In the genomic region with DNA sequence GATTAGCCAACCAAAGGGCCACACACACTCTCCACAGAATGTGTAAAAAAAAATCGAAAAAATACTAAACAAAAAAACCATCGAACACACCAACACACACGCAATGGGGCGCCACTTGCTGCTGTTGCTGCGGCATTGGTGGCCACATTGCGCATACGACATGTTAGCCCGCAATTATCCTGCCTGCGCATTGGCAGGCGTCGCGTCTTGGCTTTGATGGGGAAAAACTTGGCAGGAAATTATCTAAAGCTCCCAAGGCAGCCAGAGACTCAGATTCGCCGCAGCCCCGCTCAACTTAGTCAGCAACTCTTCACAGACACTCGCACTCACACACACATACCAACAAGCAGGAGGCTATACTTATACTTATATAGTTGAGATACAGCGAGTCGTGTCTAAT, we compare ENCODE assay signal across 3 fruit fly cellular contexts.
TF ChIP-seq lines count a peak whose summit lies in the region.

No protein-coding gene starts in this region.

- TF ChIP-seq CTCF in whole organism, embryonic (GFP tag; optimal IDR thresholded peaks at IDR 0.05; lab: Kevin White, UChicago): no peak

TF ChIP-seq in whole organism, adult, 20 proteins besides CTCF, POLR2A, EP300 and RAD21:
- TF ChIP-seq pad (GFP tag; optimal IDR thresholded peaks at IDR 0.05; lab: Kevin White, UChicago) (peak; percentile 53), CG11617 (GFP tag; optimal IDR thresholded peaks at IDR 0.05; lab: Kevin White, UChicago) (no peak), CG1620 (GFP tag; optimal IDR thresholded peaks at IDR 0.05; lab: Kevin White, UChicago) (no peak), kay (GFP tag; lab: Kevin White, UChicago; ENCODE audit: borderline replicate concordance) (peak; percentile 27), cic (GFP tag; optimal IDR thresholded peaks at IDR 0.05; lab: Kevin White, UChicago) (no peak)

TF ChIP-seq in whole organism, embryonic, 481 proteins besides CTCF, POLR2A, EP300 and RAD21:
- TF ChIP-seq CG10654 (GFP tag; optimal IDR thresholded peaks at IDR 0.05; lab: Kevin White, UChicago): no peak
- no peak for TF ChIP-seq CG7357 (GFP tag; IDR thresholded peaks at IDR 0.05; lab: Robert Waterston, UW)
- peak; percentile 63 for TF ChIP-seq Adf1 (GFP tag; IDR thresholded peaks at IDR 0.05; lab: Robert Waterston, UW)
- TF ChIP-seq croc (GFP tag; conservative IDR thresholded peaks at IDR 0.05; lab: Robert Waterston, UW): no peak
- TF ChIP-seq Dfd (GFP tag; optimal IDR thresholded peaks at IDR 0.05; lab: Kevin White, UChicago): no peak
- TF ChIP-seq caup (GFP tag; optimal IDR thresholded peaks at IDR 0.05; lab: Kevin White, UChicago; ENCODE audit: severe bottlenecking): no peak
- TF ChIP-seq salm (tag; optimal IDR thresholded peaks at IDR 0.05; lab: Kevin White, UChicago): no peak
- TF ChIP-seq knrl (GFP tag; IDR thresholded peaks at IDR 0.05; lab: Robert Waterston, UW; ENCODE audit: partially characterized antibody): no peak
- no peak for TF ChIP-seq CG15601 (tag; optimal IDR thresholded peaks at IDR 0.05; lab: Kevin White, UChicago)
- no peak for TF ChIP-seq CG33213 (GFP tag; optimal IDR thresholded peaks at IDR 0.05; lab: Kevin White, UChicago)
- no peak for TF ChIP-seq Atf3 (GFP tag; optimal IDR thresholded peaks at IDR 0.05; lab: Kevin White, UChicago)
- TF ChIP-seq tup (GFP tag; optimal IDR thresholded peaks at IDR 0.05; lab: Kevin White, UChicago): no peak
- peak; percentile 65 for TF ChIP-seq Nf-YB (GFP tag; optimal IDR thresholded peaks at IDR 0.05; lab: Kevin White, UChicago)
- TF ChIP-seq CG13296 (GFP tag; optimal IDR thresholded peaks at IDR 0.05; lab: Kevin White, UChicago): no peak
- TF ChIP-seq wdn (GFP tag; IDR thresholded peaks at IDR 0.05; lab: Robert Waterston, UW): no peak
- TF ChIP-seq CG12104 (GFP tag; optimal IDR thresholded peaks at IDR 0.05; lab: Kevin White, UChicago): no peak
- TF ChIP-seq CG13775 (GFP tag; optimal IDR thresholded peaks at IDR 0.05; lab: Kevin White, UChicago): no peak
- no peak for TF ChIP-seq trh (GFP tag; optimal IDR thresholded peaks at IDR 0.05; lab: Kevin White, UChicago)
- no peak for TF ChIP-seq CG34224 (GFP tag; IDR thresholded peaks at IDR 0.05; lab: Robert Waterston, UW; ENCODE audit: partially characterized antibody)
- no peak for TF ChIP-seq Hmx (GFP tag; optimal IDR thresholded peaks at IDR 0.05; lab: Kevin White, UChicago)
- no peak for TF ChIP-seq CG12391 (tag; optimal IDR thresholded peaks at IDR 0.05; lab: Kevin White, UChicago)
- no peak for TF ChIP-seq hb (GFP tag; IDR thresholded peaks at IDR 0.05; lab: Robert Waterston, UW; ENCODE audit: partially characterized antibody)
- no peak for TF ChIP-seq fu2 (GFP tag; optimal IDR thresholded peaks at IDR 0.05; lab: Kevin White, UChicago)
- TF ChIP-seq Deaf1 (tag; optimal IDR thresholded peaks at IDR 0.05; lab: Kevin White, UChicago): peak; percentile 56
- TF ChIP-seq CG31224 (GFP tag; IDR thresholded peaks at IDR 0.05; lab: Robert Waterston, UW): 0 out of 2 replicates have a peak, but pooled peaks have one; percentile 25
- no peak for TF ChIP-seq fd96Cb (tag; optimal IDR thresholded peaks at IDR 0.05; lab: Kevin White, UChicago)
- no peak for TF ChIP-seq repo (GFP tag; optimal IDR thresholded peaks at IDR 0.05; lab: Kevin White, UChicago)
- TF ChIP-seq Nf-YC (tag; optimal IDR thresholded peaks at IDR 0.05; lab: Kevin White, UChicago): peak; percentile 80
- peak; percentile 49 for TF ChIP-seq Ets65A (GFP tag; lab: Kevin White, UChicago)
- no peak for TF ChIP-seq Stat92E (GFP tag; optimal IDR thresholded peaks at IDR 0.05; lab: Kevin White, UChicago)
- no peak for TF ChIP-seq aop (GFP tag; IDR thresholded peaks at IDR 0.05; lab: Robert Waterston, UW)
- no peak for TF ChIP-seq CG33557 (GFP tag; optimal IDR thresholded peaks at IDR 0.05; lab: Kevin White, UChicago)
- no peak for TF ChIP-seq gfzf (GFP tag; optimal IDR thresholded peaks at IDR 0.05; lab: Kevin White, UChicago)
- no peak for TF ChIP-seq CG16813 (GFP tag; IDR thresholded peaks at IDR 0.05; lab: Robert Waterston, UW; ENCODE audit: partially characterized antibody)
- TF ChIP-seq tna (GFP tag; IDR thresholded peaks at IDR 0.05; lab: Robert Waterston, UW; ENCODE audit: partially characterized antibody): no peak
- no peak for TF ChIP-seq emc (GFP tag; optimal IDR thresholded peaks at IDR 0.05; lab: Kevin White, UChicago)
- TF ChIP-seq psq (GFP tag; optimal IDR thresholded peaks at IDR 0.05; lab: Kevin White, UChicago): no peak
- no peak for TF ChIP-seq E2f2 (GFP tag; IDR thresholded peaks at IDR 0.05; lab: Robert Waterston, UW)
- no peak for TF ChIP-seq ab (GFP tag; optimal IDR thresholded peaks at IDR 0.05; lab: Kevin White, UChicago)
- no peak for TF ChIP-seq sima (GFP tag; optimal IDR thresholded peaks at IDR 0.05; lab: Kevin White, UChicago)

TF ChIP-seq in whole organism, prepupa, 60 proteins besides CTCF, POLR2A, EP300 and RAD21:
- no peak for TF ChIP-seq Ets21C (GFP tag; optimal IDR thresholded peaks at IDR 0.05; lab: Kevin White, UChicago)
- no peak for TF ChIP-seq CG7368 (GFP tag; optimal IDR thresholded peaks at IDR 0.05; lab: Kevin White, UChicago)
- TF ChIP-seq eg (GFP tag; IDR thresholded peaks at IDR 0.05; lab: Robert Waterston, UW): 0 out of 3 replicates have a peak, but pooled peaks have one; percentile 20
- TF ChIP-seq CG8119 (GFP tag; IDR thresholded peaks at IDR 0.05; lab: Robert Waterston, UW): no peak
- no peak for TF ChIP-seq CG11902 (GFP tag; optimal IDR thresholded peaks at IDR 0.05; lab: Kevin White, UChicago)
TF ChIP-seq in whole organism, prepupa: peak in this region for 1.
